Fruit fly (Drosophila melanogaster) whole organism, embryonic: ENCODE results near the gene Rpp14b.

ENCODE experiments used
- BEAF-32 ChIP-seq: fragments of 200-800 bp; sonication (Bioruptor generic); optimal IDR thresholded peaks from 3 replicates; lab custom pipeline; 2017; ENCODE audit warnings: missing biosample characterization, missing genetic modification characterization, mild to moderate bottlenecking, moderate library complexity, missing genetic modification reagents
- Blimp-1 ChIP-seq: fragments of 200-800 bp; sonication (Bioruptor generic); optimal IDR thresholded peaks from 3 replicates; lab custom pipeline; 2018; ENCODE audit warnings: missing biosample characterization, missing genetic modification characterization, mild to moderate bottlenecking, moderate library complexity, missing genetic modification reagents
- C15 ChIP-seq: fragments of 200-800 bp; sonication (Bioruptor generic); IDR thresholded peaks from 3 replicates; pipeline ENCODE4 v1.3.6; 2022; ENCODE audit warnings: missing biosample characterization, missing genetic modification characterization
- CG10959 ChIP-seq: fragments of 200-800 bp; sonication (Bioruptor generic); IDR thresholded peaks from 2 replicates; pipeline ENCODE4 v1.3.6; 2022; ENCODE audit warnings: missing biosample characterization, missing genetic modification characterization
- CG11456 ChIP-seq: fragments of 200-800 bp; sonication (Bioruptor generic); IDR thresholded peaks from 3 replicates; pipeline ENCODE4 v1.3.6; 2022; ENCODE audit warnings: missing biosample characterization, missing genetic modification characterization
- CG12071 ChIP-seq: fragments of 200-800 bp; sonication (Bioruptor generic); optimal IDR thresholded peaks from 3 replicates; lab custom pipeline; 2018; ENCODE audit warnings: missing biosample characterization, mild to moderate bottlenecking, missing genetic modification characterization
- CG12942 ChIP-seq: fragments of 200-800 bp; sonication (Bioruptor generic); optimal IDR thresholded peaks from 3 replicates; lab custom pipeline; 2016; ENCODE audit warnings: missing biosample characterization, missing genetic modification characterization
- CG13296 ChIP-seq: fragments of 200-800 bp; sonication (Bioruptor generic); optimal IDR thresholded peaks from 3 replicates; lab custom pipeline; 2018; ENCODE audit warnings: missing biosample characterization, mild to moderate bottlenecking, missing genetic modification characterization
- CG13894 ChIP-seq: fragments of 200-800 bp; sonication (Bioruptor generic); optimal IDR thresholded peaks from 3 replicates; lab custom pipeline; 2018; ENCODE audit warnings: missing biosample characterization, mild to moderate bottlenecking, missing genetic modification characterization, moderate library complexity
- CG14441 ChIP-seq: fragments of 200-800 bp; sonication (Bioruptor generic); IDR thresholded peaks from 2 replicates; pipeline ENCODE4 v1.3.6; 2022; ENCODE audit warnings: missing biosample characterization, missing genetic modification characterization
- CG14710 ChIP-seq: fragments of 200-800 bp; sonication (Bioruptor generic); optimal IDR thresholded peaks from 3 replicates; lab custom pipeline; 2019; ENCODE audit warnings: missing biosample characterization, mild to moderate bottlenecking, missing genetic modification characterization, moderate library complexity
- CG15011 ChIP-seq: fragments of 200-800 bp; sonication (Bioruptor generic); optimal IDR thresholded peaks from 3 replicates; lab custom pipeline; 2018; ENCODE audit warnings: missing biosample characterization, mild to moderate bottlenecking, missing genetic modification characterization
- CG16815 ChIP-seq: fragments of 200-800 bp; sonication (Bioruptor generic); optimal IDR thresholded peaks from 3 replicates; lab custom pipeline; 2017; ENCODE audit warnings: missing biosample characterization, mild to moderate bottlenecking, missing genetic modification characterization
- CG16863 ChIP-seq: fragments of 200-800 bp; sonication (Bioruptor generic); optimal IDR thresholded peaks from 3 replicates; lab custom pipeline; 2016; ENCODE audit warnings: missing biosample characterization, missing genetic modification characterization
- CG1792 ChIP-seq: fragments of 200-800 bp; sonication (Bioruptor generic); optimal IDR thresholded peaks from 2 replicates; lab custom pipeline; 2016; ENCODE audit warnings: missing biosample characterization, missing genetic modification characterization
- CG3065 ChIP-seq: fragments of 200-800 bp; sonication (Bioruptor generic); optimal IDR thresholded peaks from 2 replicates; lab custom pipeline; 2016; ENCODE audit warnings: missing biosample characterization, missing genetic modification characterization
- CG3163 ChIP-seq: fragments of 200-800 bp; sonication (Bioruptor generic); optimal IDR thresholded peaks from 3 replicates; lab custom pipeline; 2016; ENCODE audit warnings: missing biosample characterization, missing genetic modification characterization
- CG3847 ChIP-seq: fragments of 200-800 bp; sonication (Bioruptor generic); IDR thresholded peaks from 2 replicates; pipeline ENCODE4 v1.3.6; 2022; ENCODE audit warnings: missing biosample characterization, missing genetic modification characterization
- CG7357 ChIP-seq: fragments of 200-800 bp; sonication (Bioruptor generic); IDR thresholded peaks from 3 replicates; pipeline ENCODE4 v1.3.6; 2022; ENCODE audit warnings: missing biosample characterization, missing genetic modification characterization
- CG8944 ChIP-seq: fragments of 200-800 bp; sonication (Bioruptor generic); optimal IDR thresholded peaks from 3 replicates; lab custom pipeline; 2016; ENCODE audit warnings: missing biosample characterization, missing genetic modification characterization
- CHES-1-like ChIP-seq: fragments of 200-800 bp; sonication (Bioruptor generic); optimal IDR thresholded peaks from 2 replicates; lab custom pipeline; 2016; ENCODE audit warnings: missing biosample characterization, missing genetic modification characterization
- CTCF ChIP-seq: fragments of 200-800 bp; sonication (Bioruptor generic); optimal IDR thresholded peaks from 2 replicates; lab custom pipeline; 2017; ENCODE audit warnings: missing biosample characterization, mild to moderate bottlenecking, missing genetic modification characterization, moderate library complexity
- CkIIα-i1 ChIP-seq: fragments of 200-800 bp; sonication (Bioruptor generic); IDR thresholded peaks from 2 replicates; pipeline ENCODE4 v1.3.6; 2022; ENCODE audit warnings: missing biosample characterization, missing genetic modification characterization
- Dfd ChIP-seq, 2 experiments: fragments of >200 bp; optimal IDR thresholded peaks; 2 replicates each; lab custom pipeline; 2017; ENCODE audit warnings: missing biosample characterization in 2 of 2, missing genetic modification characterization in 2 of 2
- Doc3 ChIP-seq: fragments of 200-800 bp; sonication (Bioruptor generic); IDR thresholded peaks from 3 replicates; pipeline ENCODE4 v1.3.6; 2022; ENCODE audit warnings: missing biosample characterization, missing genetic modification characterization; ENCODE audit not compliant: partially characterized antibody
- H15 ChIP-seq: fragments of 200-800 bp; sonication (Bioruptor generic); IDR thresholded peaks from 3 replicates; pipeline ENCODE4 v1.3.6; 2022; ENCODE audit warnings: missing biosample characterization, missing genetic modification characterization
- Kr ChIP-seq: fragments of 200-800 bp; sonication (Bioruptor generic); optimal IDR thresholded peaks from 2 replicates; lab custom pipeline; 2017; ENCODE audit warnings: missing biosample characterization, mild to moderate bottlenecking, missing genetic modification characterization
- MTF-1 ChIP-seq: fragments of 200-800 bp; sonication (Bioruptor generic); optimal IDR thresholded peaks from 2 replicates; lab custom pipeline; 2018; ENCODE audit warnings: missing biosample characterization, mild to moderate bottlenecking, missing genetic modification characterization, borderline replicate concordance
- Med ChIP-seq: fragments of 200-800 bp; sonication (Bioruptor generic); peaks from one replicate; lab custom pipeline; 2016; ENCODE audit warnings: missing biosample characterization, missing genetic modification characterization, mild to moderate bottlenecking, inconsistent platforms, moderate library complexity
- Stat92E ChIP-seq, 3 experiments: fragments of >200 bp in 2 of 3; fragments of 200-800 bp in 1 of 3; sonication (Bioruptor generic) in 1 of 3; optimal IDR thresholded peaks; 2 replicates each; lab custom pipeline; 2017 to 2019; ENCODE audit warnings: missing biosample characterization in 3 of 3, missing genetic modification characterization in 3 of 3, mild to moderate bottlenecking in 1 of 3, moderate library complexity in 1 of 3
- ac ChIP-seq: fragments of 200-800 bp; sonication (Bioruptor generic); optimal IDR thresholded peaks from 3 replicates; lab custom pipeline; 2017; ENCODE audit warnings: missing biosample characterization, mild to moderate bottlenecking, missing genetic modification characterization
- cato ChIP-seq: fragments of 200-800 bp; sonication (Bioruptor generic); optimal IDR thresholded peaks from 2 replicates; lab custom pipeline; 2016; ENCODE audit warnings: missing biosample characterization, missing genetic modification characterization, borderline replicate concordance
- cg ChIP-seq: fragments of 200-800 bp; sonication (Bioruptor generic); optimal IDR thresholded peaks from 3 replicates; lab custom pipeline; 2019; ENCODE audit warnings: missing biosample characterization, mild to moderate bottlenecking, missing genetic modification characterization, moderate library complexity
- chif ChIP-seq, 2 experiments: fragments of 200-800 bp; sonication (Bioruptor generic); optimal IDR thresholded peaks; 3 replicates each; lab custom pipeline; 2016; ENCODE audit warnings: missing biosample characterization in 2 of 2, missing genetic modification characterization in 2 of 2
- croc ChIP-seq: fragments of 200-800 bp; sonication (Bioruptor generic); conservative IDR thresholded peaks from 3 replicates; pipeline ENCODE4 v1.3.6; 2022; ENCODE audit warnings: missing biosample characterization, missing genetic modification characterization
- dan ChIP-seq: fragments of 200-800 bp; sonication (Bioruptor generic); IDR thresholded peaks from 2 replicates; pipeline ENCODE4 v1.3.6; 2022; ENCODE audit warnings: missing biosample characterization, missing genetic modification characterization
- hkb ChIP-seq, 2 experiments: fragments of 200-800 bp in 1 of 2; fragments of >200 bp in 1 of 2; sonication (Bioruptor generic) in 1 of 2; IDR thresholded peaks in 1 of 2; optimal IDR thresholded peaks in 1 of 2; 2 replicates each; pipeline versions ENCODE4 v1.3.6 to Lab custom; 2017 to 2022; ENCODE audit warnings: missing biosample characterization in 1 of 2, missing genetic modification characterization in 1 of 2
- jigr1 ChIP-seq: fragments of 200-800 bp; sonication (Bioruptor generic); IDR thresholded peaks from 3 replicates; pipeline ENCODE4 v1.3.6; 2022; ENCODE audit warnings: missing biosample characterization, missing genetic modification characterization
- nmo ChIP-seq: fragments of 200-800 bp; sonication (Bioruptor generic); optimal IDR thresholded peaks from 2 replicates; lab custom pipeline; 2018; ENCODE audit warnings: missing biosample characterization, mild to moderate bottlenecking, missing genetic modification characterization, moderate library complexity
- onecut ChIP-seq: fragments of 200-800 bp; sonication (Bioruptor generic); IDR thresholded peaks from 2 replicates; pipeline ENCODE4 v1.3.6; 2022; ENCODE audit warnings: missing biosample characterization, missing genetic modification characterization
- pnt ChIP-seq: fragments of 200-800 bp; sonication (Bioruptor generic); optimal IDR thresholded peaks from 3 replicates; lab custom pipeline; 2016; ENCODE audit warnings: missing biosample characterization, missing genetic modification characterization
- pum ChIP-seq: fragments of 200-800 bp; sonication (Bioruptor generic); optimal IDR thresholded peaks from 2 replicates; lab custom pipeline; 2016; ENCODE audit warnings: missing biosample characterization, missing genetic modification characterization
- ranshi ChIP-seq: fragments of 200-800 bp; sonication (Bioruptor generic); IDR thresholded peaks from 2 replicates; pipeline ENCODE4 v1.3.6; 2022; ENCODE audit warnings: missing biosample characterization, missing genetic modification characterization
- slou ChIP-seq: fragments of 200-800 bp; sonication (Bioruptor generic); optimal IDR thresholded peaks from 3 replicates; lab custom pipeline; 2016; ENCODE audit warnings: missing biosample characterization, missing genetic modification characterization
- sug ChIP-seq: fragments of 200-800 bp; optimal IDR thresholded peaks from 2 replicates; lab custom pipeline; 2019; ENCODE audit warnings: missing biosample characterization, mild to moderate bottlenecking, missing genetic modification characterization, moderate library complexity
- tin ChIP-seq: fragments of 200-800 bp; sonication (Bioruptor generic); optimal IDR thresholded peaks from 3 replicates; lab custom pipeline; 2016; ENCODE audit warnings: missing biosample characterization, missing genetic modification characterization
- tna ChIP-seq: fragments of 200-800 bp; sonication (Bioruptor generic); IDR thresholded peaks from 2 replicates; pipeline ENCODE4 v1.3.6; 2022; ENCODE audit warnings: missing biosample characterization, missing genetic modification characterization; ENCODE audit not compliant: partially characterized antibody
- vnd ChIP-seq: fragments of 200-800 bp; sonication (Bioruptor generic); IDR thresholded peaks from 3 replicates; pipeline ENCODE4 v1.3.6; 2022; ENCODE audit warnings: missing biosample characterization, missing genetic modification characterization; ENCODE audit not compliant: partially characterized antibody

Rpp14b gene

dm6 chr3R:30037630-30038029, 18.1 kb upstream of the Rpp14b start, which contains the start of gene ocn:
TSS of gene ocn (minus strand) at chr3R:30037730.
- TF ChIP-seq C15 (GFP tag; lab: Robert Waterston, UW) (no peak), Doc3 (0 out of 3 replicates have a peak, but pooled peaks have one; percentile 6), MTF-1 (no peak)

- no peak for TF ChIP-seq CG13296 (GFP tag; lab: Kevin White, UChicago)
- TF ChIP-seq slou (GFP tag; lab: Kevin White, UChicago): no peak
- no peak for TF ChIP-seq cato (GFP tag; lab: Kevin White, UChicago)
- no peak for TF ChIP-seq CG15011 (GFP tag; lab: Kevin White, UChicago)
- no peak for TF ChIP-seq CG3847 (GFP tag; lab: Robert Waterston, UW)
Measured at dm6 chr3R:30038628-30039027, 17.1 kb upstream of the Rpp14b start, which contains the start of gene janB. TSS of gene janB (minus strand) at chr3R:30038728.

dm6 chr3R:30039494-30039893, 16.3 kb upstream of the Rpp14b start, which contains the start of the genes janA, Sry-alpha and Sry-beta:
TSS of gene janA (minus strand) at chr3R:30039533.
TSS of gene Sry-alpha (plus strand) at chr3R:30039719.
TSS of gene Sry-beta (plus strand) at chr3R:30039719.
- TF ChIP-seq pum (GFP tag; lab: Kevin White, UChicago) (no peak), onecut (GFP tag; lab: Robert Waterston, UW) (no peak), CG11456 (GFP tag; lab: Robert Waterston, UW) (no peak), ranshi (GFP tag; lab: Robert Waterston, UW) (no peak), vnd (GFP tag; lab: Robert Waterston, UW) (peak; percentile 100), CG16863 (GFP tag; lab: Kevin White, UChicago) (no peak), CG12942 (GFP tag; lab: Kevin White, UChicago) (no peak), CG8944 (GFP tag; lab: Kevin White, UChicago) (no peak), Stat92E (GFP tag; optimal IDR thresholded peaks at IDR 0.05; lab: Kevin White, UChicago) (peak in 1 of 3 experiments; percentile 29), jigr1 (GFP tag; lab: Robert Waterston, UW) (no peak), pnt (GFP tag; lab: Kevin White, UChicago) (no peak), Blimp-1 (no peak), nmo (GFP tag; lab: Kevin White, UChicago) (peak; percentile 47), tin (GFP tag; lab: Kevin White, UChicago) (no peak), Med (GFP tag; lab: Kevin White, UChicago) (peak; percentile 86), sug (tag; lab: Kevin White, UChicago) (no peak), CTCF (GFP tag; lab: Kevin White, UChicago) (peak; percentile 35), CHES-1-like (peak; percentile 13), CG1792 (GFP tag; lab: Kevin White, UChicago) (no peak), cg (GFP tag; lab: Kevin White, UChicago) (no peak), CG14441 (GFP tag; lab: Robert Waterston, UW) (no peak), CG10959 (GFP tag; lab: Robert Waterston, UW) (no peak), tna (GFP tag; lab: Robert Waterston, UW) (peak; percentile 98), CG7357 (GFP tag; lab: Robert Waterston, UW) (no peak), BEAF-32 (GFP tag; lab: Kevin White, UChicago) (peak; percentile 99), CG13894 (no peak), hkb (optimal IDR thresholded peaks at IDR 0.05; lab: Kevin White, UChicago) (no peak), hkb (GFP tag; IDR thresholded peaks at IDR 0.05; lab: Robert Waterston, UW) (no peak), C15 (GFP tag; lab: Robert Waterston, UW) (no peak), CkIIα-i1 (GFP tag; lab: Robert Waterston, UW) (no peak), dan (GFP tag; lab: Robert Waterston, UW) (no peak), CG3163 (GFP tag; lab: Kevin White, UChicago) (no peak), ac (GFP tag; lab: Kevin White, UChicago) (no peak), croc (GFP tag; lab: Robert Waterston, UW) (no peak), CG14710 (tag; lab: Kevin White, UChicago) (peak; percentile 62), CG12071 (GFP tag; lab: Kevin White, UChicago) (no peak), Dfd (GFP tag; optimal IDR thresholded peaks at IDR 0.05; lab: Kevin White, UChicago) (no peak), Kr (GFP tag; lab: Kevin White, UChicago) (no peak), CG16815 (GFP tag; lab: Kevin White, UChicago) (no peak), CG3065 (no peak), chif (GFP tag; optimal IDR thresholded peaks at IDR 0.05; lab: Kevin White, UChicago) (no peak), H15 (no peak)
